Fruit fly (Drosophila melanogaster): ENCODE data around the gene kirre.

The kirre gene

DNA sequence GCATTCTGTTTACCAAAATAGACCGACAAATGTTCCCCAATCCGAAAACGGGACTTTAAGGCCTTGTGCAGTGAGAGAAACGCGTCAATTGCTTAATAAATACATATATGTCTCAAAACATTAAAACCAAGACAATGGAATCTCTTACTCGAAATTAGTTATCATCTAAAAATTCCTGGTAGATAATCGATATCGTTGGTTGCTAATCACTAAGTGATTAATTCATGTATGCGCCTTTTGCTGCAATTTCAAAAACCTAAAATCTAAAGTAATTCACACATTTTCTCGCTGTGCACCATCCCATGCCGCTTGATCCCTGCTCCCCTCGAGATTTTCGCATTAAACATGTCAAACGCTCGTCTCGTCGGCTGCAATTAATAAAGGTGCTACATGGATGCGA is 333.4 kb downstream of the kirre start:
- no peak for TF ChIP-seq Abd-B (GFP tag; optimal IDR thresholded peaks at IDR 0.05)

- TF ChIP-seq ey (GFP tag; optimal IDR thresholded peaks at IDR 0.05) = no peak
- no peak for TF ChIP-seq lola (GFP tag; optimal IDR thresholded peaks at IDR 0.05)
- TF ChIP-seq foxo (GFP tag; optimal IDR thresholded peaks at IDR 0.05) = no peak
Measured at dm6 chrX:3082371-3082770, 342.2 kb downstream of the kirre start.

DNA sequence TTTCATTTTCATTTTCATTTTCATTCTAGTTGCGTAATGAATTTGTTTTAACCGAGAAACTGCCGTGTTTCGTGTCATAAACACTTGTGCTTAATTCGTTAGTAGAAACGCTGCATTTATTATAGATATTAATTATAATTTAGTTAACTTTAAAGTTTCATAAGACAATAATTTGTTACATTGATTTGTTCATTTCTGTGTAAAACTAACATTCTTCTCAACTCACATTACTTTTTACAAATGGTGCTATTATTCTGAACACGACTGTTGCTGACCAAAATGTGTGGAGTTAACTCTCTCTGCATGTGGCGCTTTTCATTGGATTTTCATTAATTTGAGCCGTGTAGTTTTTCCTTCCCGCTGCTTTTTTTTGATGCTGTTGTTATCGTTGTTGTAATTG is 343.1 kb downstream of the kirre start:
- TF ChIP-seq Hnf4 (GFP tag; optimal IDR thresholded peaks at IDR 0.05) = no peak
- TF ChIP-seq tai (GFP tag; optimal IDR thresholded peaks at IDR 0.05) = no peak
- TF ChIP-seq Dfd (GFP tag; optimal IDR thresholded peaks at IDR 0.05) = no peak
- TF ChIP-seq sage (GFP tag; optimal IDR thresholded peaks at IDR 0.05) = no peak
- no peak for TF ChIP-seq Myc (optimal IDR thresholded peaks at IDR 0.05)
- TF ChIP-seq N (GFP tag; optimal IDR thresholded peaks at IDR 0.05) = no peak
- TF ChIP-seq Dif (GFP tag; optimal IDR thresholded peaks at IDR 0.05; ENCODE audit: partially characterized antibody) = no peak
- no peak for TF ChIP-seq sv (GFP tag; optimal IDR thresholded peaks at IDR 0.05)
- no peak for TF ChIP-seq pan (optimal IDR thresholded peaks at IDR 0.05)
- no peak for TF ChIP-seq ey (GFP tag; optimal IDR thresholded peaks at IDR 0.05)
- no peak for TF ChIP-seq psq (GFP tag; optimal IDR thresholded peaks at IDR 0.05)
- TF ChIP-seq Sp1 (GFP tag; optimal IDR thresholded peaks at IDR 0.05) = no peak
- no peak for TF ChIP-seq dsf (GFP tag; optimal IDR thresholded peaks at IDR 0.05; ENCODE audit: borderline replicate concordance)
- TF ChIP-seq brk (GFP tag; optimal IDR thresholded peaks at IDR 0.05) = no peak
- TF ChIP-seq lola (GFP tag; optimal IDR thresholded peaks at IDR 0.05) = no peak
- no peak for TF ChIP-seq br (GFP tag; optimal IDR thresholded peaks at IDR 0.05)
- TF ChIP-seq Abd-B (GFP tag; optimal IDR thresholded peaks at IDR 0.05) = no peak

dm6 chrX:3085839-3086238 is 345.7 kb downstream of the kirre start:
- TF ChIP-seq fru (GFP tag; optimal IDR thresholded peaks at IDR 0.05) = peak; percentile 26
- peak; percentile 1 for TF ChIP-seq woc (GFP tag; optimal IDR thresholded peaks at IDR 0.05)
- TF ChIP-seq N (GFP tag; optimal IDR thresholded peaks at IDR 0.05) = no peak
- peak; percentile 61 for TF ChIP-seq ey (GFP tag; optimal IDR thresholded peaks at IDR 0.05)
- TF ChIP-seq CG32264 (GFP tag; optimal IDR thresholded peaks at IDR 0.05) = peak; percentile 29
- TF ChIP-seq Myc (optimal IDR thresholded peaks at IDR 0.05) = no peak
- TF ChIP-seq Vsx2 (GFP tag; optimal IDR thresholded peaks at IDR 0.05; ENCODE audit: partially characterized antibody) = no peak
- no peak for TF ChIP-seq Hr78 (GFP tag; optimal IDR thresholded peaks at IDR 0.05)
- no peak for TF ChIP-seq CG9705 (GFP tag; optimal IDR thresholded peaks at IDR 0.05)
- no peak for TF ChIP-seq Hr83 (GFP tag; optimal IDR thresholded peaks at IDR 0.05; ENCODE audit: poor library complexity, severe bottlenecking)
- no peak for TF ChIP-seq CrebA (GFP tag; optimal IDR thresholded peaks at IDR 0.05; ENCODE audit: borderline replicate concordance)
- TF ChIP-seq rgr (GFP tag; optimal IDR thresholded peaks at IDR 0.05) = peak; percentile 52
- TF ChIP-seq h (GFP tag; optimal IDR thresholded peaks at IDR 0.05) = peak; percentile 62
- no peak for TF ChIP-seq psq (GFP tag; optimal IDR thresholded peaks at IDR 0.05)
- TF ChIP-seq br (GFP tag; optimal IDR thresholded peaks at IDR 0.05) = peak; percentile 31
- no peak for TF ChIP-seq dsf (GFP tag; optimal IDR thresholded peaks at IDR 0.05; ENCODE audit: borderline replicate concordance)
- no peak for TF ChIP-seq HLH106 (tag; optimal IDR thresholded peaks at IDR 0.05)
- no peak for TF ChIP-seq jim (GFP tag; optimal IDR thresholded peaks at IDR 0.05)
- TF ChIP-seq sv (GFP tag; optimal IDR thresholded peaks at IDR 0.05) = peak; percentile 69
- peak in 1 of 2 experiments; percentile 51 for TF ChIP-seq foxo (GFP tag; optimal IDR thresholded peaks at IDR 0.05)
- peak; percentile 1 for TF ChIP-seq OdsH (GFP tag; optimal IDR thresholded peaks at IDR 0.05)
- TF ChIP-seq usp (GFP tag; optimal IDR thresholded peaks at IDR 0.05) = no peak
- no peak for TF ChIP-seq pan (optimal IDR thresholded peaks at IDR 0.05)

DNA sequence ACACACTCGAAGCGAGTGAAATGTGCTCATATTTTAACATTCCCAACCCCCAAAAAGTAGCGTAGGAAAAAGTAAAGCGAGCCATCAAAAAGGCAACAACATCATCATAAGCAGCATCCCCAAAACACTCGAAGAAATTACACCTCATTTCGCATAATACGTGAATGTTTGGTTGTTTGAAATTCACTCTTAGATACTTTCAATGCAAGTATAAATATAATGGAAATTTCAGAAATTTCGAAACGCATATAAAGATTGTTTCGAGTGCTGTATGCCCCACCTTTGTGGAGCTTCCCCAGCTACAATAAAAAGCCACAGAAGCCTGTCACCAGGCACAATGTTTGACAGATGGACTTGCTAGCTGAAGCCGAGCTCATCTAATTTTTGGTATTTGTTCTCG is 346.9 kb downstream of the kirre start:
- no peak for TF ChIP-seq tai (GFP tag; optimal IDR thresholded peaks at IDR 0.05)
- TF ChIP-seq OdsH (GFP tag; optimal IDR thresholded peaks at IDR 0.05) = no peak
- no peak for TF ChIP-seq Rel (GFP tag; optimal IDR thresholded peaks at IDR 0.05)
- TF ChIP-seq Rel (tag; optimal IDR thresholded peaks at IDR 0.05) = no peak
- TF ChIP-seq Hr83 (GFP tag; optimal IDR thresholded peaks at IDR 0.05; ENCODE audit: poor library complexity, severe bottlenecking) = no peak
- TF ChIP-seq foxo (GFP tag; optimal IDR thresholded peaks at IDR 0.05) = no peak
- TF ChIP-seq psq (GFP tag; optimal IDR thresholded peaks at IDR 0.05) = no peak
- TF ChIP-seq CrebA (GFP tag; optimal IDR thresholded peaks at IDR 0.05; ENCODE audit: borderline replicate concordance) = no peak
- TF ChIP-seq Vsx2 (GFP tag; optimal IDR thresholded peaks at IDR 0.05; ENCODE audit: partially characterized antibody) = no peak
- TF ChIP-seq Hr78 (GFP tag; optimal IDR thresholded peaks at IDR 0.05) = no peak
- no peak for TF ChIP-seq Jra (GFP tag; optimal IDR thresholded peaks at IDR 0.05)
- TF ChIP-seq dsf (GFP tag; optimal IDR thresholded peaks at IDR 0.05; ENCODE audit: borderline replicate concordance) = no peak
- no peak for TF ChIP-seq Sp1 (GFP tag; optimal IDR thresholded peaks at IDR 0.05)
- no peak for TF ChIP-seq Mio (GFP tag; optimal IDR thresholded peaks at IDR 0.05)
- no peak for TF ChIP-seq N (GFP tag; optimal IDR thresholded peaks at IDR 0.05)
- TF ChIP-seq ey (GFP tag; optimal IDR thresholded peaks at IDR 0.05) = no peak
- no peak for TF ChIP-seq Dif (GFP tag; optimal IDR thresholded peaks at IDR 0.05; ENCODE audit: partially characterized antibody)
- TF ChIP-seq br (GFP tag; optimal IDR thresholded peaks at IDR 0.05) = no peak
- TF ChIP-seq lola (GFP tag; optimal IDR thresholded peaks at IDR 0.05) = no peak
- TF ChIP-seq Hnf4 (GFP tag; optimal IDR thresholded peaks at IDR 0.05) = no peak

Data from whole organism, wandering third instar larva.